Fruit fly (Drosophila melanogaster) whole organism: ENCODE data around the gene CG8509.

ENCODE experiments used
- CG8478 ChIP-seq: fragments of >200 bp; optimal IDR thresholded peaks from 2 replicates; lab custom pipeline; 2018; ENCODE audit warnings: inconsistent platforms
- Dll ChIP-seq: fragments of >200 bp; optimal IDR thresholded peaks from 2 replicates; lab custom pipeline; 2017
- pan ChIP-seq: fragments of >200 bp; optimal IDR thresholded peaks from 2 replicates; lab custom pipeline; 2017
- usp ChIP-seq: fragments of >200 bp; optimal IDR thresholded peaks from 2 replicates; lab custom pipeline; 2017; ENCODE audit warnings: missing biosample characterization, missing genetic modification characterization, mixed read lengths

DNA sequence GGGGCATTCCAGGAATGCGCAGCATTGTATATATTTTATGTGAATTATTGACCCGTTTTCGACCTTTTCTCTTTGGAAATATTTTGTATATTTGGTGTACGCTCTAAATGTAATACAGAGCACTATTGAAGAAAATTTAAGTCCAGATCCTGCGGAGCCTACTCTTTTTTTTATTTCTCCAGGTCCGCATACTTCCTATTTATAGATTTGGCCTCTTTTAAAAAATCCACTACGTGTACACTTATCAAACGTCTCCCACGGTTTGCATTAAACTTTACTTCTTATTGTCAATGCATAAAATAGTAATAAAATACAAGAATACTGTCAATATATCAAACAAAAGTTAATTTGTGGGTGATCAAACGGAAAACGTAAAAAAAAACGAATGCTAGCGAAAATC, 25.7 kb upstream of the CG8509 start, which contains the start of gene Efhc1.1:
- no peak for TF ChIP-seq pan (lab: Kevin White, UChicago)
- no peak for TF ChIP-seq CG8478
- no peak for TF ChIP-seq usp
- TF ChIP-seq Dll (lab: Kevin White, UChicago) = no peak
